Worm (Caenorhabditis elegans): ENCODE measurements around the gene sos-1.

ce11 chrV:4503868-4504365, 45.2 kb downstream of the sos-1 start:
- TF ChIP-seq tra-4 (tag; optimal IDR thresholded peaks at IDR 0.05) (no peak), ama-1 (optimal IDR thresholded peaks at IDR 0.05) (no peak), tbx-37 (GFP tag; conservative IDR thresholded peaks at IDR 0.05) (no peak)

All from whole organism, early embryonic.